Fruit fly (Drosophila melanogaster) whole organism, wandering third instar larva: ENCODE measurements around the gene CG9733.

Experiments used
- Abd-B ChIP-seq: fragments of >200 bp; optimal IDR thresholded peaks from 2 replicates; lab custom pipeline; 2017; ENCODE audit warnings: missing biosample characterization, missing genetic modification characterization
- CG32264 ChIP-seq: fragments of 200-800 bp; sonication (Bioruptor generic); optimal IDR thresholded peaks from 2 replicates; lab custom pipeline; 2016; ENCODE audit warnings: missing biosample characterization, missing genetic modification characterization
- CG9705 ChIP-seq: fragments of 200-800 bp; sonication (Bioruptor generic); optimal IDR thresholded peaks from 2 replicates; lab custom pipeline; 2018; ENCODE audit warnings: missing biosample characterization, mild to moderate bottlenecking, missing genetic modification characterization
- CrebA ChIP-seq: fragments of 200-800 bp; sonication (Bioruptor generic); optimal IDR thresholded peaks from 2 replicates; lab custom pipeline; 2016; ENCODE audit warnings: missing biosample characterization, mild to moderate bottlenecking, missing genetic modification characterization, borderline replicate concordance
- Dfd ChIP-seq: fragments of >200 bp; optimal IDR thresholded peaks from 2 replicates; lab custom pipeline; 2017; ENCODE audit warnings: missing biosample characterization, missing genetic modification characterization
- Dif ChIP-seq: fragments of 200-275, 200-300 bp; sonication (Bioruptor generic); optimal IDR thresholded peaks from 2 replicates; lab custom pipeline; 2018; ENCODE audit warnings: missing biosample characterization, missing genetic modification characterization; ENCODE audit not compliant: partially characterized antibody
- GATAd ChIP-seq: sonication (Bioruptor generic); optimal IDR thresholded peaks from 2 replicates; lab custom pipeline; 2016; ENCODE audit warnings: missing biosample characterization, missing genetic modification characterization
- HLH106 ChIP-seq: fragments of 200-800 bp; optimal IDR thresholded peaks from 3 replicates; lab custom pipeline; 2019; ENCODE audit warnings: missing biosample characterization, mild to moderate bottlenecking, missing genetic modification characterization, moderate library complexity
- Hnf4 ChIP-seq: fragments of 200-800 bp; sonication (Bioruptor generic); optimal IDR thresholded peaks from 2 replicates; lab custom pipeline; 2016; ENCODE audit warnings: missing biosample characterization, mild to moderate bottlenecking, missing genetic modification characterization
- Hr78 ChIP-seq: fragments of >200 bp; optimal IDR thresholded peaks from 2 replicates; lab custom pipeline; 2017; ENCODE audit warnings: missing biosample characterization, missing genetic modification characterization
- Hr83 ChIP-seq: fragments of 200-300 bp; sonication (Bioruptor generic); optimal IDR thresholded peaks from 2 replicates; lab custom pipeline; 2016; ENCODE audit warnings: missing biosample characterization, mild to moderate bottlenecking, missing genetic modification characterization, moderate library complexity; ENCODE audit not compliant: poor library complexity, severe bottlenecking
- Jra ChIP-seq: sonication (Bioruptor generic); optimal IDR thresholded peaks from 2 replicates; lab custom pipeline; 2016; ENCODE audit warnings: missing biosample characterization, missing genetic modification characterization
- Mio ChIP-seq: sonication (Bioruptor generic); optimal IDR thresholded peaks from 2 replicates; lab custom pipeline; 2016; ENCODE audit warnings: missing biosample characterization, missing genetic modification characterization
- Myc ChIP-seq: fragments of >200 bp; optimal IDR thresholded peaks from 2 replicates; lab custom pipeline; 2017
- N ChIP-seq: fragments of >200 bp; optimal IDR thresholded peaks from 2 replicates; lab custom pipeline; 2018; ENCODE audit warnings: missing biosample characterization, missing external identifiers, missing genetic modification characterization
- OdsH ChIP-seq: fragments of 200-800 bp; sonication (Bioruptor generic); optimal IDR thresholded peaks from 2 replicates; lab custom pipeline; 2016; ENCODE audit warnings: missing biosample characterization, mild to moderate bottlenecking, missing genetic modification characterization
- Rel ChIP-seq, 2 experiments: fragments of 200-800 bp; sonication (Bioruptor generic) in 1 of 2; optimal IDR thresholded peaks; 2 replicates in 1 of 2; 3 replicates in 1 of 2; lab custom pipeline; 2016 to 2019; ENCODE audit warnings: mild to moderate bottlenecking in 2 of 2, missing biosample characterization in 2 of 2, missing genetic modification characterization in 2 of 2, moderate library complexity in 1 of 2
- Sp1 ChIP-seq: fragments of 200-800 bp; sonication (Bioruptor generic); optimal IDR thresholded peaks from 3 replicates; lab custom pipeline; 2019; ENCODE audit warnings: missing biosample characterization, mild to moderate bottlenecking, missing genetic modification characterization, moderate library complexity
- Vsx2 ChIP-seq: fragments of 200-300, 225-300 bp; sonication (Bioruptor generic); optimal IDR thresholded peaks from 2 replicates; lab custom pipeline; 2018; ENCODE audit warnings: missing biosample characterization, missing genetic modification characterization; ENCODE audit not compliant: partially characterized antibody
- br ChIP-seq: fragments of 200-800 bp; sonication (Bioruptor generic); optimal IDR thresholded peaks from 2 replicates; lab custom pipeline; 2016; ENCODE audit warnings: missing biosample characterization, missing genetic modification characterization
- brk ChIP-seq: fragments of 200-800 bp; sonication (Bioruptor generic); optimal IDR thresholded peaks from 2 replicates; lab custom pipeline; 2016; ENCODE audit warnings: missing biosample characterization, mild to moderate bottlenecking, missing genetic modification characterization
- dl ChIP-seq, 2 experiments: fragments of 175-275, 200-275 bp in 1 of 2; fragments of 200-275 bp in 1 of 2; sonication (Bioruptor generic); optimal IDR thresholded peaks; lab custom pipeline; 2018; ENCODE audit warnings: mild to moderate bottlenecking in 2 of 2, missing biosample characterization in 2 of 2, missing genetic modification characterization in 2 of 2, moderate library complexity in 2 of 2; ENCODE audit not compliant: partially characterized antibody in 2 of 2, insufficient read depth in 1 of 2
- dmrt93B ChIP-seq: fragments of 200-800 bp; sonication (Bioruptor generic); optimal IDR thresholded peaks from 2 replicates; lab custom pipeline; 2018; ENCODE audit warnings: missing biosample characterization, mild to moderate bottlenecking, missing genetic modification characterization
- dsf ChIP-seq: sonication (Bioruptor generic); optimal IDR thresholded peaks from 2 replicates; lab custom pipeline; 2016; ENCODE audit warnings: missing biosample characterization, missing genetic modification characterization, borderline replicate concordance
- ey ChIP-seq: fragments of 200-800 bp; sonication (Bioruptor generic); optimal IDR thresholded peaks from 2 replicates; lab custom pipeline; 2016; ENCODE audit warnings: missing biosample characterization, missing genetic modification characterization
- foxo ChIP-seq, 2 experiments: fragments of 200-800 bp; sonication (Bioruptor generic); optimal IDR thresholded peaks; 2 replicates in 1 of 2; 3 replicates in 1 of 2; lab custom pipeline; 2016 to 2017; ENCODE audit warnings: missing biosample characterization in 2 of 2, missing genetic modification characterization in 2 of 2
- fru ChIP-seq: fragments of 200-800 bp; sonication (Bioruptor generic); optimal IDR thresholded peaks from 3 replicates; lab custom pipeline; 2016; ENCODE audit warnings: missing biosample characterization, mild to moderate bottlenecking, missing genetic modification characterization
- h ChIP-seq: fragments of 200-800 bp; sonication (Bioruptor generic); optimal IDR thresholded peaks from 3 replicates; lab custom pipeline; 2016; ENCODE audit warnings: missing biosample characterization, mild to moderate bottlenecking, missing genetic modification characterization
- jim ChIP-seq: fragments of 175-275, 200-325 bp; sonication (Bioruptor generic); optimal IDR thresholded peaks from 2 replicates; lab custom pipeline; 2016; ENCODE audit warnings: missing biosample characterization, mild to moderate bottlenecking, missing genetic modification characterization
- lola ChIP-seq: fragments of >200 bp; optimal IDR thresholded peaks from 2 replicates; lab custom pipeline; 2017; ENCODE audit warnings: missing biosample characterization, missing genetic modification characterization
- pan ChIP-seq: fragments of >200 bp; optimal IDR thresholded peaks from 2 replicates; lab custom pipeline; 2017
- psq ChIP-seq: fragments of 200-800 bp; sonication (Bioruptor generic); optimal IDR thresholded peaks from 3 replicates; lab custom pipeline; 2017; ENCODE audit warnings: missing biosample characterization, mild to moderate bottlenecking, missing genetic modification characterization, moderate library complexity
- rgr ChIP-seq: fragments of 200-800 bp; sonication (Bioruptor generic); optimal IDR thresholded peaks from 3 replicates; lab custom pipeline; 2016; ENCODE audit warnings: missing biosample characterization, mild to moderate bottlenecking, missing genetic modification characterization
- sage ChIP-seq: fragments of 200-800 bp; sonication (Bioruptor generic); optimal IDR thresholded peaks from 2 replicates; lab custom pipeline; 2016; ENCODE audit warnings: missing biosample characterization, mild to moderate bottlenecking, missing genetic modification characterization
- sv ChIP-seq: fragments of 200-800 bp; sonication (Bioruptor generic); optimal IDR thresholded peaks from 3 replicates; lab custom pipeline; 2016; ENCODE audit warnings: missing biosample characterization, missing genetic modification characterization
- tai ChIP-seq: sonication (Bioruptor generic); optimal IDR thresholded peaks from 2 replicates; lab custom pipeline; 2016; ENCODE audit warnings: missing biosample characterization, missing genetic modification characterization
- usp ChIP-seq: fragments of >200 bp; optimal IDR thresholded peaks from 2 replicates; lab custom pipeline; 2017; ENCODE audit warnings: missing biosample characterization, missing genetic modification characterization
- woc ChIP-seq: sonication (Bioruptor generic); optimal IDR thresholded peaks from 2 replicates; lab custom pipeline; 2016; ENCODE audit warnings: missing biosample characterization, mild to moderate bottlenecking, missing genetic modification characterization

The CG9733 gene

DNA sequence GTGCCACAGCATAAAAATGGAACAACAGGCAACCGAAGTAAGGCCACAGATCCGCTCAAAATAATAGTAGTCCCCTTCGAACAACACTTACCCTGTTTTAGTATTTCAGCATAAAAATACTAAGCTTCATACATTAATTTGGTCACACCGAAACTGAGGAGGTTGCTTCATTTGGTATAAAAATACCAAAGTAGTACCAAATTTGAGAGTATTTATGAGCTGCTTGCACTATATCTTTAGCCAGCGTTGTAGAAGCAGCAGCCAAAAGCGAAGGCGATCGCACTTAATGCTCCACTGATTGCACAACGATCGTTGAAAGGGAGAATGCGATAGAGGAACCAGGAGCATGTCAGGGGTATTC, 12.5 kb upstream of the CG9733 start:
- TF ChIP-seq br (GFP tag; lab: Kevin White, UChicago) (peak; percentile 95), Dfd (GFP tag; lab: Kevin White, UChicago) (no peak), dl (GFP tag; optimal IDR thresholded peaks at IDR 0.05; lab: Kevin White, UChicago; ENCODE audit: insufficient read depth in 1 of 2, partially characterized antibody in 2 of 2) (no peak), Vsx2 (no peak), Hr83 (peak; percentile 16), OdsH (GFP tag; lab: Kevin White, UChicago) (peak; percentile 92), Jra (GFP tag; lab: Kevin White, UChicago) (peak; percentile 43), CG32264 (GFP tag; lab: Kevin White, UChicago) (peak; percentile 92), Myc (no peak), usp (GFP tag; lab: Kevin White, UChicago) (no peak), Mio (peak; percentile 34), GATAd (no peak), CG9705 (GFP tag; lab: Kevin White, UChicago) (peak; percentile 55), Hnf4 (peak; percentile 85), tai (GFP tag; lab: Kevin White, UChicago) (peak; percentile 70), rgr (GFP tag; lab: Kevin White, UChicago) (peak; percentile 90), Sp1 (GFP tag; lab: Kevin White, UChicago) (peak; percentile 92), psq (GFP tag; lab: Kevin White, UChicago) (peak; percentile 95), Hr78 (GFP tag; lab: Kevin White, UChicago) (no peak), fru (GFP tag; lab: Kevin White, UChicago) (peak; percentile 96), foxo (GFP tag; optimal IDR thresholded peaks at IDR 0.05; lab: Kevin White, UChicago) (peak; percentile 84 to 92), dmrt93B (GFP tag; lab: Kevin White, UChicago) (peak; percentile 81), dsf (no peak), jim (GFP tag; lab: Kevin White, UChicago) (no peak), ey (GFP tag; lab: Kevin White, UChicago) (peak; percentile 94), sv (GFP tag; lab: Kevin White, UChicago) (no peak), lola (no peak), h (GFP tag; lab: Kevin White, UChicago) (peak; percentile 95), Dif (GFP tag; lab: Kevin White, UChicago) (no peak), Rel (GFP tag; optimal IDR thresholded peaks at IDR 0.05; lab: Kevin White, UChicago) (peak; percentile 81), Rel (tag; optimal IDR thresholded peaks at IDR 0.05; lab: Kevin White, UChicago) (peak; percentile 39), sage (peak; percentile 87), HLH106 (peak; percentile 89), pan (lab: Kevin White, UChicago) (no peak), brk (GFP tag; lab: Kevin White, UChicago) (peak; percentile 68), N (no peak), Abd-B (GFP tag; lab: Kevin White, UChicago) (no peak), woc (peak; percentile 93), CrebA (GFP tag; lab: Kevin White, UChicago) (peak; percentile 72)

dm6 chr3R:30258298-30258990, 11.9 kb upstream of the CG9733 start:
- TF ChIP-seq Hnf4 (peak; percentile 81), psq (GFP tag; lab: Kevin White, UChicago) (peak; percentile 29), br (GFP tag; lab: Kevin White, UChicago) (peak; percentile 80), Dif (GFP tag; lab: Kevin White, UChicago) (no peak), CG9705 (GFP tag; lab: Kevin White, UChicago) (peak; percentile 50), Rel (GFP tag; optimal IDR thresholded peaks at IDR 0.05; lab: Kevin White, UChicago) (peak; percentile 47), Rel (tag; optimal IDR thresholded peaks at IDR 0.05; lab: Kevin White, UChicago) (no peak), CG32264 (GFP tag; lab: Kevin White, UChicago) (peak; percentile 53), ey (GFP tag; lab: Kevin White, UChicago) (peak; percentile 84), dsf (peak; percentile 8), woc (peak; percentile 31), HLH106 (peak; percentile 89), dmrt93B (GFP tag; lab: Kevin White, UChicago) (peak; percentile 52), dl (GFP tag; optimal IDR thresholded peaks at IDR 0.05; lab: Kevin White, UChicago; ENCODE audit: insufficient read depth in 1 of 2, partially characterized antibody in 2 of 2) (no peak), brk (GFP tag; lab: Kevin White, UChicago) (peak; percentile 76), Vsx2 (no peak), lola (no peak), sage (peak; percentile 26), h (GFP tag; lab: Kevin White, UChicago) (peak; percentile 95), Dfd (GFP tag; lab: Kevin White, UChicago) (peak; percentile 86), CrebA (GFP tag; lab: Kevin White, UChicago) (peak; percentile 39), fru (GFP tag; lab: Kevin White, UChicago) (peak; percentile 92), Sp1 (GFP tag; lab: Kevin White, UChicago) (peak; percentile 80), foxo (GFP tag; optimal IDR thresholded peaks at IDR 0.05; lab: Kevin White, UChicago) (peak; percentile 11 to 93), OdsH (GFP tag; lab: Kevin White, UChicago) (peak; percentile 84), N (no peak), pan (lab: Kevin White, UChicago) (no peak), Jra (GFP tag; lab: Kevin White, UChicago) (peak; percentile 46), GATAd (no peak), Mio (no peak), tai (GFP tag; lab: Kevin White, UChicago) (peak; percentile 66), rgr (GFP tag; lab: Kevin White, UChicago) (peak; percentile 83)
- TF ChIP-seq, all 38 proteins: peak for 23
